Fruit fly (Drosophila melanogaster) whole organism, embryonic: ENCODE data around the gene CG4957.

Source experiments
- ATbp ChIP-seq: fragments of 200-800 bp; sonication (Bioruptor generic); optimal IDR thresholded peaks from 2 replicates; lab custom pipeline; 2017; ENCODE audit warnings: missing biosample characterization, mild to moderate bottlenecking, missing genetic modification characterization, missing genetic modification reagents
- Abd-B ChIP-seq: fragments of 200-800 bp; sonication (Bioruptor generic); optimal IDR thresholded peaks from 2 replicates; lab custom pipeline; 2018; ENCODE audit warnings: missing biosample characterization, mild to moderate bottlenecking, missing genetic modification characterization, moderate library complexity
- Bteb2 ChIP-seq: fragments of 200-800 bp; sonication (Bioruptor generic); optimal IDR thresholded peaks from 2 replicates; lab custom pipeline; 2016; ENCODE audit warnings: missing biosample characterization, missing genetic modification characterization
- CG10274 ChIP-seq: fragments of 200-800 bp; sonication (Bioruptor generic); optimal IDR thresholded peaks from 3 replicates; lab custom pipeline; 2017; ENCODE audit warnings: missing biosample characterization, mild to moderate bottlenecking, missing genetic modification characterization
- CG12659 ChIP-seq: fragments of 200-800 bp; sonication (Bioruptor generic); optimal IDR thresholded peaks from 3 replicates; lab custom pipeline; 2017; ENCODE audit warnings: mild to moderate bottlenecking, missing biosample characterization, missing genetic modification reagents, missing genetic modification characterization
- CG16863 ChIP-seq: fragments of 200-800 bp; sonication (Bioruptor generic); optimal IDR thresholded peaks from 3 replicates; lab custom pipeline; 2016; ENCODE audit warnings: missing biosample characterization, missing genetic modification characterization
- CG17612 ChIP-seq: fragments of 200-800 bp; sonication (Bioruptor generic); IDR thresholded peaks from 2 replicates; pipeline ENCODE4 v1.3.6; 2022; ENCODE audit warnings: missing biosample characterization, missing genetic modification characterization
- CG1832 ChIP-seq: fragments of 200-800 bp; sonication (Bioruptor generic); optimal IDR thresholded peaks from 2 replicates; lab custom pipeline; 2017; ENCODE audit warnings: missing biosample characterization, mild to moderate bottlenecking, missing genetic modification characterization, inconsistent platforms
- CG2678 ChIP-seq: fragments of 200-800 bp; sonication (Bioruptor generic); optimal IDR thresholded peaks from 3 replicates; lab custom pipeline; 2019; ENCODE audit warnings: missing biosample characterization, mild to moderate bottlenecking, missing genetic modification characterization, moderate library complexity
- CG2712 ChIP-seq: fragments of 200-800 bp; optimal IDR thresholded peaks from 3 replicates; lab custom pipeline; 2019; ENCODE audit warnings: missing biosample characterization, mild to moderate bottlenecking, missing genetic modification characterization, moderate library complexity
- CG2875 ChIP-seq: fragments of 200-800 bp; sonication (Bioruptor generic); optimal IDR thresholded peaks from 2 replicates; lab custom pipeline; 2017; ENCODE audit warnings: missing biosample characterization, mild to moderate bottlenecking, missing genetic modification characterization, missing genetic modification reagents
- CG30403 ChIP-seq: fragments of 200-800 bp; sonication (Bioruptor generic); optimal IDR thresholded peaks from 3 replicates; lab custom pipeline; 2016; ENCODE audit warnings: missing biosample characterization, missing genetic modification characterization
- CG30431 ChIP-seq: fragments of 200-800 bp; sonication (Bioruptor generic); optimal IDR thresholded peaks from 2 replicates; lab custom pipeline; 2017; ENCODE audit warnings: missing biosample characterization, missing genetic modification characterization
- CG3065 ChIP-seq: fragments of 200-800 bp; sonication (Bioruptor generic); optimal IDR thresholded peaks from 2 replicates; lab custom pipeline; 2016; ENCODE audit warnings: missing biosample characterization, missing genetic modification characterization
- CG34376 ChIP-seq: fragments of 200-800 bp; sonication (Bioruptor generic); optimal IDR thresholded peaks from 2 replicates; lab custom pipeline; 2018; ENCODE audit warnings: missing biosample characterization, mild to moderate bottlenecking, missing genetic modification characterization
- CG6272 ChIP-seq: fragments of 200-800 bp; sonication (Bioruptor generic); IDR thresholded peaks from 2 replicates; pipeline ENCODE4 v1.3.6; 2022; ENCODE audit warnings: missing biosample characterization, missing genetic modification characterization
- CG8089 ChIP-seq: fragments of 200-800 bp; sonication (Bioruptor generic); optimal IDR thresholded peaks from 3 replicates; lab custom pipeline; 2016; ENCODE audit warnings: missing biosample characterization, missing genetic modification characterization
- CG8478 ChIP-seq: fragments of >200 bp; optimal IDR thresholded peaks from 2 replicates; lab custom pipeline; 2018
- CG9215 ChIP-seq: fragments of 200-800 bp; sonication (Bioruptor generic); IDR thresholded peaks from 2 replicates; pipeline ENCODE4 v1.3.6; 2022; ENCODE audit warnings: missing biosample characterization, missing genetic modification characterization
- Dek ChIP-seq: fragments of 200-800 bp; sonication (Bioruptor generic); optimal IDR thresholded peaks from 3 replicates; lab custom pipeline; 2019; ENCODE audit warnings: missing biosample characterization, mild to moderate bottlenecking, missing genetic modification characterization, moderate library complexity
- E2f2 ChIP-seq: fragments of 200-800 bp; sonication (Bioruptor generic); IDR thresholded peaks from 2 replicates; pipeline ENCODE4 v1.3.6; 2022; ENCODE audit warnings: missing biosample characterization, missing genetic modification characterization
- Elba2 ChIP-seq: fragments of 200-800 bp; sonication (Bioruptor generic); optimal IDR thresholded peaks from 3 replicates; lab custom pipeline; 2016; ENCODE audit warnings: missing biosample characterization, missing genetic modification characterization
- Fer1 ChIP-seq: fragments of 200-800 bp; sonication (Bioruptor generic); optimal IDR thresholded peaks from 2 replicates; lab custom pipeline; 2017; ENCODE audit warnings: missing biosample characterization, mild to moderate bottlenecking, missing genetic modification characterization
- H15 ChIP-seq: fragments of 200-800 bp; sonication (Bioruptor generic); IDR thresholded peaks from 3 replicates; pipeline ENCODE4 v1.3.6; 2022; ENCODE audit warnings: missing biosample characterization, missing genetic modification characterization
- Hand ChIP-seq: fragments of 200-800 bp; sonication (Bioruptor generic); optimal IDR thresholded peaks from 2 replicates; lab custom pipeline; 2017; ENCODE audit warnings: mild to moderate bottlenecking, missing biosample characterization, missing genetic modification reagents, missing genetic modification characterization
- HmgD ChIP-seq: fragments of 200-800 bp; sonication (Bioruptor generic); optimal IDR thresholded peaks from 3 replicates; lab custom pipeline; 2016; ENCODE audit warnings: missing biosample characterization, missing genetic modification characterization
- HmgZ ChIP-seq: fragments of 200-800 bp; sonication (Bioruptor generic); optimal IDR thresholded peaks from 2 replicates; lab custom pipeline; 2018; ENCODE audit warnings: missing biosample characterization, mild to moderate bottlenecking, missing genetic modification characterization
- Kr ChIP-seq: fragments of 200-800 bp; sonication (Bioruptor generic); optimal IDR thresholded peaks from 2 replicates; lab custom pipeline; 2017; ENCODE audit warnings: missing biosample characterization, mild to moderate bottlenecking, missing genetic modification characterization
- Myb ChIP-seq: fragments of 200-800 bp; sonication (Bioruptor generic); optimal IDR thresholded peaks from 2 replicates; lab custom pipeline; 2016; ENCODE audit warnings: missing biosample characterization, missing genetic modification characterization
- PHDP ChIP-seq: fragments of 200-800 bp; sonication (Bioruptor generic); optimal IDR thresholded peaks from 3 replicates; lab custom pipeline; 2018; ENCODE audit warnings: missing biosample characterization, mild to moderate bottlenecking, missing genetic modification characterization, moderate library complexity
- Sox100B ChIP-seq: fragments of 200-800 bp; sonication (Bioruptor generic); optimal IDR thresholded peaks from 3 replicates; lab custom pipeline; 2018; ENCODE audit warnings: missing biosample characterization, mild to moderate bottlenecking, missing genetic modification characterization
- Stat92E ChIP-seq, 3 experiments: fragments of >200 bp in 2 of 3; fragments of 200-800 bp in 1 of 3; sonication (Bioruptor generic) in 1 of 3; optimal IDR thresholded peaks; 2 replicates each; lab custom pipeline; 2017 to 2019; ENCODE audit warnings: missing biosample characterization in 3 of 3, missing genetic modification characterization in 3 of 3, mild to moderate bottlenecking in 1 of 3, moderate library complexity in 1 of 3
- TFAM ChIP-seq: fragments of 200-800 bp; sonication (Bioruptor generic); optimal IDR thresholded peaks from 2 replicates; lab custom pipeline; 2017; ENCODE audit warnings: missing biosample characterization, missing genetic modification characterization, inconsistent platforms
- Tbp ChIP-seq: fragments of >200 bp; optimal IDR thresholded peaks from 2 replicates; lab custom pipeline; 2018; ENCODE audit warnings: missing biosample characterization, missing genetic modification characterization
- corto ChIP-seq: fragments of 200-800 bp; sonication (Bioruptor generic); optimal IDR thresholded peaks from 2 replicates; lab custom pipeline; 2016; ENCODE audit warnings: missing biosample characterization, mild to moderate bottlenecking, missing genetic modification characterization, moderate library complexity
- crc ChIP-seq: fragments of 200-800 bp; sonication (Bioruptor generic); optimal IDR thresholded peaks from 2 replicates; lab custom pipeline; 2016; ENCODE audit warnings: missing biosample characterization, missing genetic modification characterization
- crol ChIP-seq: fragments of 200-800 bp; sonication (Bioruptor generic); IDR thresholded peaks from 2 replicates; pipeline ENCODE4 v1.3.6; 2022; ENCODE audit warnings: missing biosample characterization, missing genetic modification characterization
- crp ChIP-seq, 2 experiments: fragments of 200-800 bp; sonication (Bioruptor generic); optimal IDR thresholded peaks; 2 replicates in 1 of 2; 3 replicates in 1 of 2; lab custom pipeline; 2017; ENCODE audit warnings: missing biosample characterization in 2 of 2, missing genetic modification characterization in 2 of 2, mild to moderate bottlenecking in 1 of 2, moderate library complexity in 1 of 2
- ewg ChIP-seq: fragments of 200-800 bp; sonication (Bioruptor generic); optimal IDR thresholded peaks from 3 replicates; lab custom pipeline; 2017; ENCODE audit warnings: mild to moderate bottlenecking, missing biosample characterization, missing genetic modification reagents, missing genetic modification characterization
- fd3F ChIP-seq: fragments of 200-800 bp; sonication (Bioruptor generic); optimal IDR thresholded peaks from 2 replicates; lab custom pipeline; 2018; ENCODE audit warnings: missing biosample characterization, mild to moderate bottlenecking, missing genetic modification characterization, moderate library complexity
- gce ChIP-seq: fragments of 200-800 bp; sonication (Bioruptor generic); IDR thresholded peaks from 3 replicates; pipeline ENCODE4 v1.3.6; 2022; ENCODE audit warnings: missing biosample characterization, missing genetic modification characterization
- kay ChIP-seq: fragments of 200-800 bp; sonication (Bioruptor generic); optimal IDR thresholded peaks from 2 replicates; lab custom pipeline; 2016; ENCODE audit warnings: missing biosample characterization, missing genetic modification characterization
- ken ChIP-seq: fragments of 200-800 bp; sonication (Bioruptor generic); IDR thresholded peaks from 3 replicates; pipeline ENCODE4 v1.3.6; 2022; ENCODE audit warnings: missing biosample characterization, missing genetic modification characterization
- knrl ChIP-seq: fragments of 200-800 bp; sonication (Bioruptor generic); IDR thresholded peaks from 3 replicates; pipeline ENCODE4 v1.3.6; 2022; ENCODE audit warnings: missing biosample characterization, missing genetic modification characterization; ENCODE audit not compliant: partially characterized antibody
- lab ChIP-seq: fragments of 200-800 bp; sonication (Bioruptor generic); optimal IDR thresholded peaks from 3 replicates; lab custom pipeline; 2017; ENCODE audit warnings: missing biosample characterization, missing genetic modification characterization, mild to moderate bottlenecking, moderate library complexity, missing genetic modification reagents
- pzg ChIP-seq: fragments of 200-800 bp; sonication (Bioruptor generic); optimal IDR thresholded peaks from 3 replicates; lab custom pipeline; 2018; ENCODE audit warnings: missing biosample characterization, mild to moderate bottlenecking, missing genetic modification characterization, moderate library complexity
- ranshi ChIP-seq: fragments of 200-800 bp; sonication (Bioruptor generic); IDR thresholded peaks from 2 replicates; pipeline ENCODE4 v1.3.6; 2022; ENCODE audit warnings: missing biosample characterization, missing genetic modification characterization
- tin ChIP-seq: fragments of 200-800 bp; sonication (Bioruptor generic); optimal IDR thresholded peaks from 3 replicates; lab custom pipeline; 2016; ENCODE audit warnings: missing biosample characterization, missing genetic modification characterization
- tll ChIP-seq, 2 experiments: fragments of 200-800 bp in 1 of 2; fragments of >200 bp in 1 of 2; sonication (Bioruptor generic) in 1 of 2; optimal IDR thresholded peaks; 2 replicates each; lab custom pipeline; 2017 to 2019; ENCODE audit warnings: missing biosample characterization in 2 of 2, missing genetic modification characterization in 2 of 2, mild to moderate bottlenecking in 1 of 2, moderate library complexity in 1 of 2
- yki ChIP-seq: fragments of >200 bp; optimal IDR thresholded peaks from 3 replicates; lab custom pipeline; 2018
- zen2 ChIP-seq: fragments of 200-800 bp; sonication (Bioruptor generic); IDR thresholded peaks from 3 replicates; pipeline ENCODE4 v1.3.6; 2022; ENCODE audit warnings: missing biosample characterization, missing genetic modification characterization; ENCODE audit not compliant: partially characterized antibody

Gene CG4957

dm6 chr2L:10299810-10300147 lies 31.1 kb downstream of the CG4957 start, which contains the start of gene CYLD (continued):
- TF ChIP-seq lab (GFP tag; lab: Kevin White, UChicago) (no peak), CG1832 (GFP tag; lab: Kevin White, UChicago) (no peak), CG2712 (peak; percentile 85), Hand (no peak), CG8478 (lab: Kevin White, UChicago) (no peak), yki (lab: Kevin White, UChicago) (no peak), Stat92E (GFP tag; optimal IDR thresholded peaks at IDR 0.05; lab: Kevin White, UChicago) (no peak), CG34376 (GFP tag; lab: Kevin White, UChicago) (peak; percentile 19), CG3065 (peak; percentile 47), CG9215 (no peak), tin (GFP tag; lab: Kevin White, UChicago) (peak; percentile 54), pzg (GFP tag; lab: Kevin White, UChicago) (peak; percentile 32), CG8089 (GFP tag; lab: Kevin White, UChicago) (no peak), kay (GFP tag; lab: Kevin White, UChicago) (peak; percentile 28), Elba2 (GFP tag; lab: Kevin White, UChicago) (no peak), knrl (GFP tag; lab: Robert Waterston, UW) (no peak), H15 (GFP tag; lab: Robert Waterston, UW) (no peak), Fer1 (GFP tag; lab: Kevin White, UChicago) (peak; percentile 67), HmgZ (tag; lab: Kevin White, UChicago) (peak; percentile 42), corto (GFP tag; lab: Kevin White, UChicago) (no peak), tll (GFP tag; optimal IDR thresholded peaks at IDR 0.05; lab: Kevin White, UChicago) (no peak), CG2678 (tag; lab: Kevin White, UChicago) (peak; percentile 83), fd3F (GFP tag; lab: Kevin White, UChicago) (peak; percentile 51), ranshi (GFP tag; lab: Robert Waterston, UW) (no peak; the same call in 1 of the 2 replicates), ken (GFP tag; lab: Robert Waterston, UW) (no peak; the same call in 2 of the 3 replicates), crol (no peak), CG17612 (GFP tag; lab: Robert Waterston, UW) (no peak), ewg (GFP tag; lab: Kevin White, UChicago) (no peak), Abd-B (GFP tag; lab: Kevin White, UChicago) (no peak), Kr (GFP tag; lab: Kevin White, UChicago) (no peak), Sox100B (GFP tag; lab: Kevin White, UChicago) (peak; percentile 57), zen2 (GFP tag; lab: Robert Waterston, UW) (no peak), gce (GFP tag; lab: Robert Waterston, UW) (no peak), CG12659 (GFP tag; lab: Kevin White, UChicago) (peak; percentile 67), CG10274 (no peak), TFAM (GFP tag; lab: Kevin White, UChicago) (no peak), Myb (no peak), CG2875 (GFP tag; lab: Kevin White, UChicago) (peak; percentile 41), CG30403 (GFP tag; lab: Kevin White, UChicago) (peak; percentile 80), Bteb2 (peak; percentile 24), CG16863 (GFP tag; lab: Kevin White, UChicago) (peak; percentile 14), ATbp (GFP tag; lab: Kevin White, UChicago) (peak; percentile 7), PHDP (tag; lab: Kevin White, UChicago) (peak; percentile 85), HmgD (GFP tag; lab: Kevin White, UChicago) (no peak), crp (GFP tag; optimal IDR thresholded peaks at IDR 0.05; lab: Kevin White, UChicago) (no peak), crc (GFP tag; lab: Kevin White, UChicago) (no peak), Dek (tag; lab: Kevin White, UChicago) (no peak), CG30431 (no peak), CG6272 (no peak), Tbp (GFP tag; lab: Kevin White, UChicago) (no peak), E2f2 (GFP tag; lab: Robert Waterston, UW) (peak; percentile 65)
